Worm (Caenorhabditis elegans): ENCODE results near the gene cdc-48.1.

DNA sequence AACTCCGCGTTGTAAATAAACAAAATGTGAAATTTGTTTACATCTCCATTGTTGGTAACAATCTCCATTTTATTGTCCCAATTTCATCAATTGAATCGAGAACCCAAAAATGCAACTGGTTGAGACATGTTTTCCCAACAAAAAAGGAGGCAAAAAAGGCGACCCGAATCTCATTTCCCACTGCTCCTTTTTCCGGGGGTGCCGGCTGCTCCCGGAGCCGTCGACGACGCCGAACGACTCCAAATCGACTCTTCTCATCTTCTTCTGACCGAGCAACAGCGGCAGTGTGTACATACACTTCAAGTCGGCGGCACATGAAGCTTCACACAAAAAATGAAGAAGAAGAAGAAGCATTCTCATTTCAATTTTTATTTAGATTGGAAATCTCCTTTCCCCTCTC, 3.3 kb upstream of the cdc-48.1 start:
- TF ChIP-seq ama-1 (optimal IDR thresholded peaks at IDR 0.05) (no peak), fos-1 (tag; optimal IDR thresholded peaks at IDR 0.05) (no peak), nhr-77 (tag; optimal IDR thresholded peaks at IDR 0.05) (no peak), snpc-4 (tag; optimal IDR thresholded peaks at IDR 0.05) (no peak), mdl-1 (tag; optimal IDR thresholded peaks at IDR 0.05) (no peak), unc-39 (tag; optimal IDR thresholded peaks at IDR 0.05) (no peak), lin-13 (GFP tag; optimal IDR thresholded peaks at IDR 0.05) (no peak), dmd-4 (tag; optimal IDR thresholded peaks at IDR 0.05) (no peak)

Data from whole organism, L2 larva.